Worm (Caenorhabditis elegans): ENCODE results near the gene R160.2.

R160.2 gene

DNA sequence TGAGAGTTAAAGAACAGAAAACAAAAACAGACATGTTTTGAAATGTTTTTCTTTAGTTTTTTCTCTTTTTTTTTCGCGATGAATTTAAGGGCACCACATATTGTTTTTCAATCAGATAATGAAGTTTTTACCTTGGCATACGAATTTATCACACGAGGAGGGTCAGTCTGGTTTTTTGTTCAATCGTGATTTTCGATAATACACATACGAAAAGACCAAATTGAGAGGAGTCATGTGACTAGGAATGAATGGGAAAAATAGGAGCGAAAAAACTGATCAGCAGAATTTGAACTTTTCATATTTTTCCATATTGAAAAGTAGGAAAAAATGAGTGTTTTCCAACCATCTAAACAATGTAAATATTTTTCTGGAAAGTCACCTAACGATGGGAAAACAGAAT, 9.8 kb upstream of the R160.2 start:
- TF ChIP-seq aly-1 (tag; optimal IDR thresholded peaks at IDR 0.05): no peak
- no peak for TF ChIP-seq B0310.2 (tag; optimal IDR thresholded peaks at IDR 0.05)
- no peak for TF ChIP-seq F13C5.2 (tag; optimal IDR thresholded peaks at IDR 0.05)
- TF ChIP-seq tbx-11 (GFP tag; IDR thresholded peaks at IDR 0.05): no peak
- TF ChIP-seq tbx-37 (GFP tag; conservative IDR thresholded peaks at IDR 0.05): no peak
- no peak for TF ChIP-seq scrt-1 (GFP tag; IDR thresholded peaks at IDR 0.05)
- no peak for TF ChIP-seq hmbx-1 (tag; optimal IDR thresholded peaks at IDR 0.05)
- TF ChIP-seq ets-7 (tag; optimal IDR thresholded peaks at IDR 0.05): no peak
- TF ChIP-seq ceh-13 (GFP tag; optimal IDR thresholded peaks at IDR 0.05): no peak
- TF ChIP-seq sea-1 (GFP tag; conservative IDR thresholded peaks at IDR 0.05): no peak
- TF ChIP-seq hnd-1 (tag; optimal IDR thresholded peaks at IDR 0.05): no peak
- no peak for TF ChIP-seq hmg-4 (GFP tag; optimal IDR thresholded peaks at IDR 0.05)
- no peak for TF ChIP-seq ceh-36 (tag; optimal IDR thresholded peaks at IDR 0.05)
- no peak for TF ChIP-seq ama-1 (optimal IDR thresholded peaks at IDR 0.05)
- TF ChIP-seq flt-1 (GFP tag; IDR thresholded peaks at IDR 0.05): no peak
- no peak for TF ChIP-seq tra-4 (tag; optimal IDR thresholded peaks at IDR 0.05)
- TF ChIP-seq pes-1 (GFP tag; IDR thresholded peaks at IDR 0.05): no peak

DNA sequence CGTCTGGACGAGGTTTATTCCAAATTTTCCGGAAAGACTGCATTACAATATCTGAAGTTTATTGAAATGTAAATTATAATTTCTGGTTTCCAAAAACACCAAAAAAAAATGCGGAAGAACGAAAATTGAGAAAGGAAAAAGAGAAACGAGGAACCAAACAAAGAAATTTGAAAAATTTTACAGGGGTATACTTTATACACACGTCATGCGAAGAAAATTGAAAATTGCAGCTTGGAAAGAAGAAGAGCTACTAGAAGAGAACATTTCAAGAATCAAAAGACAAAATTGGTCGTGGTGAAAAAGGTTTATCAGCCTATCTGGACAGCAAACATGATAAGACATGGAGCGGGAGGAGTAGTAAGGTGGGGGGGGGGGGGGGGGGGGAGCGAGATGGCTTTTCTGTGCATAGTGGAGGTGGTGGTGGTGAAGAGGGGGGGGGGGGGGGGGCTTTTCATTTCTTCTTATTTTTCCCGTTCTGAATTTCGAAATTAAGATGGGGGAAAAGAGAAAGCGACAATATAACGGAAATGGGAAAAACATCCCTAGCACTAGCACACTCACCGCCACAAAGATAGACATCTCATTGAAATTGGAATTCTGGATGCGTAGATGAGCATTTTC, 6.7 kb upstream of the R160.2 start, which contains the start of gene lst-2:
Gene lst-2 (minus strand): TSS at position 51 of the 621 bp plus-strand sequence.
- TF ChIP-seq ets-7 (tag; optimal IDR thresholded peaks at IDR 0.05) (no peak), sea-1 (GFP tag; conservative IDR thresholded peaks at IDR 0.05) (no peak), B0310.2 (tag; optimal IDR thresholded peaks at IDR 0.05) (no peak), ceh-13 (GFP tag; optimal IDR thresholded peaks at IDR 0.05) (no peak), pes-1 (GFP tag; IDR thresholded peaks at IDR 0.05) (no peak), ama-1 (optimal IDR thresholded peaks at IDR 0.05) (no peak), scrt-1 (GFP tag; IDR thresholded peaks at IDR 0.05) (no peak), tra-4 (tag; optimal IDR thresholded peaks at IDR 0.05) (no peak)

DNA sequence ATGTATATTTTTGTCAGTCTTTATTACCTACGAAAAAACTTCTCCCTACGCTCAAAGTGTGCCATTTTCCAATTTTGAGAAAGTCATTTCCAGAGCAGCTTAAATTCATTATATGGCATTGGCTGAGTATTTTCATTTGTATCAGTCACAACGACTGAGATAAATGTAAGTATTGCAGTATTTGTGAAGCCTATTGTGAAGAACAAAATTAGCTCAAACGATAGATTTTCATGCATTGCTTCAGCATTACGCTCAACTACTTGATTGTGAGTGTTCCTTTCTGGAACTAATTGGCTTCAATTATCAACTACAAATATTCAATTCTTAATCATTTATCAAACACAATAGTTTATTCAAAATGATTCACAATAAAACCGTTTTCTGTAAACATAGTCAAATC, 988 bp upstream of the R160.2 start, which contains the start of gene R160.12:
Gene R160.12 (minus strand): TSS at position 101 of the 400 bp plus-strand sequence.
- TF ChIP-seq hmg-4 (GFP tag; optimal IDR thresholded peaks at IDR 0.05) (no peak), ets-7 (tag; optimal IDR thresholded peaks at IDR 0.05) (no peak), ama-1 (optimal IDR thresholded peaks at IDR 0.05) (no peak), tra-4 (tag; optimal IDR thresholded peaks at IDR 0.05) (no peak), hmbx-1 (tag; optimal IDR thresholded peaks at IDR 0.05) (no peak), flt-1 (GFP tag; IDR thresholded peaks at IDR 0.05) (no peak), scrt-1 (GFP tag; IDR thresholded peaks at IDR 0.05) (no peak), ceh-13 (GFP tag; optimal IDR thresholded peaks at IDR 0.05) (no peak), tbx-37 (GFP tag; conservative IDR thresholded peaks at IDR 0.05) (no peak), B0310.2 (tag; optimal IDR thresholded peaks at IDR 0.05) (no peak), sea-1 (GFP tag; conservative IDR thresholded peaks at IDR 0.05) (no peak)

DNA sequence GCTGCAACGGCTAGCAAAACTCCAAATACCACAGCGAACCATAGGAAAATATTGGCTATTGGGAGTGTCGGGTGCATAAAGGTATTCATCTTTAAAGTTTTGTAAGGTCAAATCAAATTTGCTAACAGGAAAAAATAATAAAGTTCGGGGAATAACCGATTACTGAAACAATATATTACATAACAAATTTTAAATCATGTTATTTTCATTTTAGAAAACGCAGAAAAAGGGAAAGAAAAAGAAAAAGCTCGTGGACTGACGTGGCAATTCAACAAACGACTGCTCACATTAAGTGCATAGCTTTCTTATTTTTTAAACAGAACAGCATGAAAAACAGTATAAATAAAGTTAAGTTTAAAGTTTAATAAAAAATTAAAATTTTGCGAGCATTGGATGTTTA, 3.6 kb downstream of the R160.2 start, which contains the start of gene R160.6:
Gene R160.6 (minus strand): TSS at position 101 of the 400 bp plus-strand sequence.
- no peak for TF ChIP-seq tbx-37 (GFP tag; conservative IDR thresholded peaks at IDR 0.05)
- no peak for TF ChIP-seq pes-1 (GFP tag; IDR thresholded peaks at IDR 0.05)
- TF ChIP-seq B0310.2 (tag; optimal IDR thresholded peaks at IDR 0.05): no peak
- no peak for TF ChIP-seq tbx-11 (GFP tag; IDR thresholded peaks at IDR 0.05)
- TF ChIP-seq ceh-13 (GFP tag; optimal IDR thresholded peaks at IDR 0.05): no peak
- no peak for TF ChIP-seq tra-4 (tag; optimal IDR thresholded peaks at IDR 0.05)
- TF ChIP-seq ama-1 (optimal IDR thresholded peaks at IDR 0.05): no peak
- TF ChIP-seq sea-1 (GFP tag; conservative IDR thresholded peaks at IDR 0.05): no peak
- no peak for TF ChIP-seq hmg-4 (GFP tag; optimal IDR thresholded peaks at IDR 0.05)
- no peak for TF ChIP-seq aly-1 (tag; optimal IDR thresholded peaks at IDR 0.05)
- no peak for TF ChIP-seq F13C5.2 (tag; optimal IDR thresholded peaks at IDR 0.05)
- no peak for TF ChIP-seq hnd-1 (tag; optimal IDR thresholded peaks at IDR 0.05)
- no peak for TF ChIP-seq hmbx-1 (tag; optimal IDR thresholded peaks at IDR 0.05)
- TF ChIP-seq ets-7 (tag; optimal IDR thresholded peaks at IDR 0.05): no peak
- TF ChIP-seq ceh-36 (tag; optimal IDR thresholded peaks at IDR 0.05): no peak

DNA sequence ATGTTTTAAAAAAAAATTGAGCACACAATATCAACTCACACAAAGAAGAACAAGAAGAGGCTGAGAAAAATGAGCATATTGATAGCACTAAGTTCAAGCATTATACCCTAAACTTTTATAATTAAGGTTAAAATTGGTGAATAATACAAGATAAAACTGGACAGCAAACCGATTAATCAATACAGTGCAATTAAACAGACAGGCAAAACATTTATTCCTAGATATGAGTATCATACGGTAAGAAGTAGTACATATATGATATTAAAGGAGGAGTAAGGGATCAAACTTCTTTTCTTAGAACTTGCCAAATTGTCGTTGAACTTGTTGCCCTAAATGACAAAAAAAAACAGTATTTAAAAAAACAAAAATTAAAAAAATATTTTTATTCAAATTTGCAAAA, 4.7 kb downstream of the R160.2 start, which contains the start of gene R160.14:
Gene R160.14 (minus strand): TSS at position 101 of the 400 bp plus-strand sequence.
- TF ChIP-seq aly-1 (tag; optimal IDR thresholded peaks at IDR 0.05) (no peak), ceh-13 (GFP tag; optimal IDR thresholded peaks at IDR 0.05) (no peak), scrt-1 (GFP tag; IDR thresholded peaks at IDR 0.05) (no peak), hnd-1 (tag; optimal IDR thresholded peaks at IDR 0.05) (no peak), flt-1 (GFP tag; IDR thresholded peaks at IDR 0.05) (no peak), ama-1 (optimal IDR thresholded peaks at IDR 0.05) (no peak), hmbx-1 (tag; optimal IDR thresholded peaks at IDR 0.05) (no peak), hmg-4 (GFP tag; optimal IDR thresholded peaks at IDR 0.05) (no peak), ceh-36 (tag; optimal IDR thresholded peaks at IDR 0.05) (no peak), ets-7 (tag; optimal IDR thresholded peaks at IDR 0.05) (no peak), F13C5.2 (tag; optimal IDR thresholded peaks at IDR 0.05) (no peak), pes-1 (GFP tag; IDR thresholded peaks at IDR 0.05) (no peak), sea-1 (GFP tag; conservative IDR thresholded peaks at IDR 0.05) (no peak), B0310.2 (tag; optimal IDR thresholded peaks at IDR 0.05) (no peak), tbx-11 (GFP tag; IDR thresholded peaks at IDR 0.05) (no peak), tbx-37 (GFP tag; conservative IDR thresholded peaks at IDR 0.05) (no peak), tra-4 (tag; optimal IDR thresholded peaks at IDR 0.05) (no peak)

DNA sequence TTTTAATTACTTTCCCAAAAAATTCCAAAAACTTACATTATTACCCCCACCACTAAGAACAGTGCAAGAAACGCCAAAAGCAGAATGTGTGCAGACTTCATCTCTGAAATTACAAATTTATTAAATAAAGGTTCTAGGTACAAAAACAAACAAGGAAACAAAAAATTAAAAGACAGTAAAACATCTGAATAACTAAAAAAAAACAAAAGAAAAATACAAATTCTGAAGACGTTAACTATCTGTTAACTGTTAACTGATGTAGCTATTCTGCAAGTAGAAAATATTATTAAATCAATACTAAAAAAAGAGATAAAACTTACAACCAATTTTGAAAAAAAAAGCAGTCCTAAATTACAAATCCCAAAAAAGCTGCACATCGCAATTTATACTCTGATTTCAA, 5.3 kb downstream of the R160.2 start, which contains the start of gene R160.13:
Gene R160.13 (minus strand): TSS at position 101 of the 400 bp plus-strand sequence.
- no peak for TF ChIP-seq aly-1 (tag; optimal IDR thresholded peaks at IDR 0.05)
- no peak for TF ChIP-seq ceh-13 (GFP tag; optimal IDR thresholded peaks at IDR 0.05)
- TF ChIP-seq ceh-36 (tag; optimal IDR thresholded peaks at IDR 0.05): no peak
- TF ChIP-seq tbx-11 (GFP tag; IDR thresholded peaks at IDR 0.05): no peak
- no peak for TF ChIP-seq ets-7 (tag; optimal IDR thresholded peaks at IDR 0.05)
- TF ChIP-seq B0310.2 (tag; optimal IDR thresholded peaks at IDR 0.05): no peak
- TF ChIP-seq ama-1 (optimal IDR thresholded peaks at IDR 0.05): no peak
- TF ChIP-seq flt-1 (GFP tag; IDR thresholded peaks at IDR 0.05): no peak
- TF ChIP-seq hnd-1 (tag; optimal IDR thresholded peaks at IDR 0.05): no peak
- TF ChIP-seq hmbx-1 (tag; optimal IDR thresholded peaks at IDR 0.05): no peak
- no peak for TF ChIP-seq F13C5.2 (tag; optimal IDR thresholded peaks at IDR 0.05)
- TF ChIP-seq pes-1 (GFP tag; IDR thresholded peaks at IDR 0.05): no peak
- TF ChIP-seq tbx-37 (GFP tag; conservative IDR thresholded peaks at IDR 0.05): no peak

DNA sequence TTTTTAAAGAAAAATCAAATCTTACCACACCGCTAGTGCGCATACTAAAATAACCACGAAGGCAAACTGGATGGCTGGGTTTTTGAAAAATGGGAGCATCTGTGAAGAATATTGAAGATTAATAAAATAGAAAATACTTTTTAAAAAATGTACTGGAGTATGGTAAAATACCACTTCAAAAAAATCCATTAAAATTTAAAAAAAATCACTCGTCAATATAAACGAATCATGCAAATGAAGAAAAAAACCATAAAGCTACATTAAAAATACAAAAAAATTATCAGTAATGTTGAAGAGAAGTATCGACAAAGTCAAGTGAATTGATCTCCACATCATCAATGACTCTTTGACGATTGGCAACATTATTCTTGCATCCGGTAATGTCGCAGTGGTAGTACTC, 5.9 kb downstream of the R160.2 start, which contains the start of gene R160.5:
Gene R160.5 (minus strand): TSS at position 101 of the 400 bp plus-strand sequence.
- TF ChIP-seq ets-7 (tag; optimal IDR thresholded peaks at IDR 0.05) (no peak), hmbx-1 (tag; optimal IDR thresholded peaks at IDR 0.05) (no peak), pes-1 (GFP tag; IDR thresholded peaks at IDR 0.05) (no peak), aly-1 (tag; optimal IDR thresholded peaks at IDR 0.05) (no peak), tra-4 (tag; optimal IDR thresholded peaks at IDR 0.05) (no peak), hnd-1 (tag; optimal IDR thresholded peaks at IDR 0.05) (no peak), scrt-1 (GFP tag; IDR thresholded peaks at IDR 0.05) (no peak), F13C5.2 (tag; optimal IDR thresholded peaks at IDR 0.05) (no peak)

Measured in whole organism, early embryonic.